Worm (Caenorhabditis elegans) whole organism, midembryonic: ENCODE data around the gene F14F7.4.

Source experiments
- cog-1 ChIP-seq: sonication (generic microtip); optimal IDR thresholded peaks from 2 replicates; lab custom pipeline; 2016; ENCODE audit warnings: missing genetic modification characterization, missing compliant biosample characterization
- flt-1 ChIP-seq: fragments of 200-800 bp; sonication (Bioruptor generic); IDR thresholded peaks from 2 replicates; pipeline ENCODE4 v1.3.6; 2022; ENCODE audit warnings: missing genetic modification characterization, missing compliant biosample characterization
- med-1 ChIP-seq: sonication (generic microtip); optimal IDR thresholded peaks from 2 replicates; lab custom pipeline; 2017; ENCODE audit warnings: missing genetic modification characterization, mild to moderate bottlenecking, missing compliant biosample characterization, antibody characterized with exemption, missing genetic modification reagents; ENCODE audit not compliant: insufficient read depth
- ref-1 ChIP-seq: fragments of 200-800 bp; sonication (Bioruptor generic); conservative IDR thresholded peaks from 2 replicates; pipeline ENCODE4 v1.3.6; 2022; ENCODE audit warnings: missing genetic modification reagents, missing genetic modification characterization, missing compliant biosample characterization
- tab-1 ChIP-seq: fragments of 200-800 bp; sonication (Bioruptor generic); IDR thresholded peaks from 2 replicates; pipeline ENCODE4 v1.3.6; 2022; ENCODE audit warnings: missing genetic modification characterization, missing compliant biosample characterization

DNA sequence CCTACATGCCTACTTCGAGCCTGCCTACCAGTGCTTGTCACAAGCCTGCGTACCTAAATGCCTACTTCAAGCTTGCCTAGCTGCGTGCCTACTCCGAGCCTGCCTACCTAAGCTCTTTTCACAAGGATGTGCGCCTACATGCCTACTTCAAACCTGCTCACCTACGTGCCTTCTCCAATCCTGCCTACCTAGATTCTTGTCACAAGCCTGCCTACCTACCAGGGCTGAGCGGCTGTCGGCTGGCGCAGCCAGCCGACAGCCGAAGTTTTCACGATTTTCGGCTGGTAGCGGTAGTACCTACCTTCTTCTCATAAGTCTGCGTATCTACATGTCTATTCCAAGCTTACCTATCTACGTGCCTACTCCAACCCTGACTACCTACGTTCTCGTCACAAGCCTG lies 32.2 kb upstream of the F14F7.4 start:
- no peak for TF ChIP-seq med-1 (GFP tag; lab: Kevin White, UChicago)
- TF ChIP-seq flt-1 (GFP tag; lab: Robert Waterston, UW): no peak
- TF ChIP-seq cog-1 (tag; lab: Kevin White, UChicago): no peak
- TF ChIP-seq tab-1 (GFP tag; lab: Robert Waterston, UW): no peak
- no peak for TF ChIP-seq ref-1 (GFP tag; lab: Robert Waterston, UW)
